Worm (Caenorhabditis elegans) whole organism, L4 larva: ENCODE data around the gene K01G5.8.

Source experiments
- F10B5.3 ChIP-seq: sonication (generic microtip); optimal IDR thresholded peaks from 2 replicates; lab custom pipeline; 2016; ENCODE audit warnings: mild to moderate bottlenecking, missing genetic modification characterization, missing compliant biosample characterization
- F26F4.8 ChIP-seq: fragments of 200-800 bp; sonication (Bioruptor generic); conservative IDR thresholded peaks from 2 replicates; pipeline ENCODE4 v1.3.6; 2022; ENCODE audit warnings: missing genetic modification characterization, missing compliant biosample characterization
- R02D3.7 ChIP-seq: fragments of 150-350 bp; sonication (generic microtip); optimal IDR thresholded peaks from 3 replicates; lab custom pipeline; 2014; ENCODE audit warnings: missing biosample characterization, missing genetic modification characterization
- T20F7.1 ChIP-seq: fragments of 200-800 bp; sonication (Bioruptor generic); optimal IDR thresholded peaks from 2 replicates; lab custom pipeline; 2018; ENCODE audit warnings: mild to moderate bottlenecking, missing genetic modification characterization, missing compliant biosample characterization
- T26A8.4 ChIP-seq: fragments of 200-800 bp; sonication (Bioruptor generic); IDR thresholded peaks from 2 replicates; pipeline ENCODE4 v1.3.6; 2022; ENCODE audit warnings: missing genetic modification characterization, missing compliant biosample characterization
- Y5F2A.4 ChIP-seq: fragments of 200-800 bp; sonication (Bioruptor generic); optimal IDR thresholded peaks from 2 replicates; lab custom pipeline; 2018; ENCODE audit warnings: mild to moderate bottlenecking, missing genetic modification characterization, missing compliant biosample characterization
- aha-1 ChIP-seq: fragments of 150-350 bp; peaks from one replicate; lab custom pipeline; 2014; ENCODE audit warnings: missing biosample characterization, missing genetic modification characterization
- ama-1 ChIP-seq: fragments of 150-350 bp; optimal IDR thresholded peaks from 2 replicates; lab custom pipeline; 2014; ENCODE audit warnings: inconsistent platforms, mixed read lengths
- arid-1 ChIP-seq: fragments of 200-800 bp; sonication (Bioruptor generic); conservative IDR thresholded peaks from 2 replicates; pipeline ENCODE4 v1.3.6; 2022; ENCODE audit warnings: missing genetic modification reagents, missing genetic modification characterization, missing compliant biosample characterization
- ces-1 ChIP-seq: fragments of 150-350 bp; sonication (generic microtip); optimal IDR thresholded peaks from 4 replicates; lab custom pipeline; 2014; ENCODE audit warnings: missing biosample characterization, missing genetic modification reagents, missing genetic modification characterization
- ctbp-1 ChIP-seq: fragments of 200-800 bp; sonication (Bioruptor generic); IDR thresholded peaks from 2 replicates; pipeline ENCODE4 v1.3.6; 2022; ENCODE audit warnings: missing genetic modification reagents, missing genetic modification characterization, missing compliant biosample characterization
- daf-12 ChIP-seq: fragments of 150-350 bp; optimal IDR thresholded peaks from 2 replicates; lab custom pipeline; 2014; ENCODE audit warnings: missing biosample characterization, missing genetic modification reagents, missing genetic modification characterization
- daf-16 ChIP-seq, 3 experiments: sonication (generic microtip); optimal IDR thresholded peaks; 2 replicates each; lab custom pipeline; 2016 to 2017; ENCODE audit warnings: missing genetic modification characterization in 3 of 3, missing genetic modification reagents in 3 of 3, mild to moderate bottlenecking in 2 of 3, missing compliant biosample characterization in 2 of 3, missing biosample characterization in 1 of 3, moderate library complexity in 1 of 3
- daf-8 ChIP-seq: fragments of 200-800 bp; sonication (Bioruptor generic); IDR thresholded peaks from 2 replicates; pipeline ENCODE4 v1.3.6; 2022; ENCODE audit warnings: missing genetic modification characterization, missing compliant biosample characterization
- dmd-6 ChIP-seq: fragments of 200-800 bp; sonication (Bioruptor generic); IDR thresholded peaks from 2 replicates; pipeline ENCODE4 v1.3.6; 2022; ENCODE audit warnings: missing genetic modification reagents, missing genetic modification characterization, missing compliant biosample characterization
- dmd-9 ChIP-seq: fragments of 200-800 bp; sonication (Bioruptor generic); IDR thresholded peaks from 2 replicates; pipeline ENCODE4 v1.3.6; 2022; ENCODE audit warnings: missing genetic modification reagents, missing genetic modification characterization, missing compliant biosample characterization
- dpl-1 ChIP-seq: fragments of 150-350 bp; optimal IDR thresholded peaks from 2 replicates; lab custom pipeline; 2014; ENCODE audit warnings: missing biosample characterization, missing genetic modification reagents, missing genetic modification characterization
- egl-43 ChIP-seq: fragments of 200-800 bp; sonication (Bioruptor generic); IDR thresholded peaks from 2 replicates; pipeline ENCODE4 v1.3.6; 2022; ENCODE audit warnings: missing genetic modification reagents, missing genetic modification characterization, missing compliant biosample characterization
- hlh-11 ChIP-seq: fragments of 200-800 bp; sonication (Bioruptor generic); optimal IDR thresholded peaks from 2 replicates; lab custom pipeline; 2018; ENCODE audit warnings: mild to moderate bottlenecking, missing genetic modification characterization, missing compliant biosample characterization
- hlh-30 ChIP-seq: sonication (generic microtip); optimal IDR thresholded peaks from 2 replicates; lab custom pipeline; 2017; ENCODE audit warnings: antibody characterized with exemption, mild to moderate bottlenecking, missing genetic modification characterization, missing compliant biosample characterization; ENCODE audit not compliant: insufficient read depth
- hmg-1.1 ChIP-seq: fragments of 200-800 bp; sonication (Bioruptor generic); IDR thresholded peaks from 2 replicates; pipeline ENCODE4 v1.3.6; 2022; ENCODE audit warnings: missing genetic modification reagents, missing genetic modification characterization, missing compliant biosample characterization
- jun-1 ChIP-seq: fragments of 150-350 bp; optimal IDR thresholded peaks from 2 replicates; lab custom pipeline; 2014; ENCODE audit warnings: missing biosample characterization, missing genetic modification reagents, missing genetic modification characterization
- lin-29 ChIP-seq: fragments of 200-800 bp; sonication (Bioruptor generic); IDR thresholded peaks from 2 replicates; pipeline ENCODE4 v1.3.6; 2022; ENCODE audit warnings: missing genetic modification reagents, missing genetic modification characterization, missing compliant biosample characterization
- lsy-2 ChIP-seq, 2 experiments: fragments of 150-350 bp in 1 of 2; sonication (generic microtip) in 1 of 2; optimal IDR thresholded peaks; 2 replicates each; lab custom pipeline; 2014 to 2017; ENCODE audit warnings: missing biosample characterization in 2 of 2, missing genetic modification characterization in 2 of 2
- mep-1 ChIP-seq: fragments of 150-350 bp; sonication (generic microtip); optimal IDR thresholded peaks from 3 replicates; lab custom pipeline; 2014; ENCODE audit warnings: missing biosample characterization, missing genetic modification characterization
- nhr-10 ChIP-seq: fragments of 150-350 bp; optimal IDR thresholded peaks from 2 replicates; lab custom pipeline; 2014; ENCODE audit warnings: missing biosample characterization, missing genetic modification characterization
- nhr-102 ChIP-seq: sonication (generic microtip); optimal IDR thresholded peaks from 2 replicates; lab custom pipeline; 2016; ENCODE audit warnings: mild to moderate bottlenecking, missing genetic modification characterization, moderate library complexity, missing compliant biosample characterization
- nhr-11 ChIP-seq: fragments of 150-350 bp; optimal IDR thresholded peaks from 2 replicates; lab custom pipeline; 2014; ENCODE audit warnings: missing biosample characterization, missing genetic modification characterization
- nhr-48 ChIP-seq: sonication (generic microtip); optimal IDR thresholded peaks from 2 replicates; lab custom pipeline; 2016; ENCODE audit warnings: mild to moderate bottlenecking, missing genetic modification characterization, missing compliant biosample characterization
- php-3 ChIP-seq: fragments of 200-800 bp; sonication (Bioruptor generic); IDR thresholded peaks from 2 replicates; pipeline ENCODE4 v1.3.6; 2022; ENCODE audit warnings: missing genetic modification reagents, missing genetic modification characterization, missing compliant biosample characterization
- rbr-2 ChIP-seq: sonication (generic microtip); optimal IDR thresholded peaks from 2 replicates; lab custom pipeline; 2016; ENCODE audit warnings: missing genotype, missing genetic modification characterization, missing compliant biosample characterization
- sdz-12 ChIP-seq: fragments of 200-800 bp; sonication (Bioruptor generic); optimal IDR thresholded peaks from 2 replicates; lab custom pipeline; 2018; ENCODE audit warnings: mild to moderate bottlenecking, missing genetic modification characterization, missing compliant biosample characterization
- snpc-1.2 ChIP-seq: fragments of 200-800 bp; sonication (Bioruptor generic); IDR thresholded peaks from 2 replicates; pipeline ENCODE4 v1.3.6; 2022; ENCODE audit warnings: missing genetic modification reagents, missing genetic modification characterization, missing compliant biosample characterization
- spr-1 ChIP-seq: sonication (generic microtip); optimal IDR thresholded peaks from 2 replicates; lab custom pipeline; 2016; ENCODE audit warnings: mild to moderate bottlenecking, missing genetic modification characterization, missing compliant biosample characterization
- tag-97 ChIP-seq: fragments of 200-800 bp; sonication (Bioruptor generic); IDR thresholded peaks from 2 replicates; pipeline ENCODE4 v1.3.6; 2022; ENCODE audit warnings: missing genetic modification characterization, missing compliant biosample characterization
- tra-1 ChIP-seq: fragments of 200-800 bp; sonication (Bioruptor generic); IDR thresholded peaks from 2 replicates; pipeline ENCODE4 v1.3.6; 2022; ENCODE audit warnings: missing genetic modification reagents, missing genetic modification characterization, missing compliant biosample characterization
- unc-39 ChIP-seq: sonication (generic microtip); optimal IDR thresholded peaks from 2 replicates; lab custom pipeline; 2017; ENCODE audit warnings: missing biosample characterization, missing genetic modification characterization
- unc-62 ChIP-seq, 3 experiments: fragments of 150-350 bp in 1 of 3; sonication (generic microtip); optimal IDR thresholded peaks in 2 of 3; peaks in 1 of 3; 1 replicate in 1 of 3; 2 replicates in 2 of 3; lab custom pipeline; 2014 to 2017; ENCODE audit warnings: missing biosample characterization in 3 of 3, missing genetic modification characterization in 3 of 3, missing genetic modification reagents in 3 of 3, missing genotype in 1 of 3
- zag-1 ChIP-seq: fragments of 150-350 bp; optimal IDR thresholded peaks from 2 replicates; lab custom pipeline; 2014; ENCODE audit warnings: missing biosample characterization, missing genetic modification characterization
- zfp-3 ChIP-seq: fragments of 200-800 bp; sonication (Bioruptor generic); conservative IDR thresholded peaks from 2 replicates; pipeline ENCODE4 v1.3.6; 2022; ENCODE audit warnings: missing genetic modification reagents, missing genetic modification characterization, missing compliant biosample characterization
- ztf-11 ChIP-seq: fragments of 150-350 bp; optimal IDR thresholded peaks from 2 replicates; lab custom pipeline; 2014; ENCODE audit warnings: missing biosample characterization, missing genetic modification characterization
- ztf-7 ChIP-seq: fragments of 150-350 bp; optimal IDR thresholded peaks from 2 replicates; lab custom pipeline; 2014; ENCODE audit warnings: missing biosample characterization, missing genetic modification characterization

K01G5.8 gene

DNA sequence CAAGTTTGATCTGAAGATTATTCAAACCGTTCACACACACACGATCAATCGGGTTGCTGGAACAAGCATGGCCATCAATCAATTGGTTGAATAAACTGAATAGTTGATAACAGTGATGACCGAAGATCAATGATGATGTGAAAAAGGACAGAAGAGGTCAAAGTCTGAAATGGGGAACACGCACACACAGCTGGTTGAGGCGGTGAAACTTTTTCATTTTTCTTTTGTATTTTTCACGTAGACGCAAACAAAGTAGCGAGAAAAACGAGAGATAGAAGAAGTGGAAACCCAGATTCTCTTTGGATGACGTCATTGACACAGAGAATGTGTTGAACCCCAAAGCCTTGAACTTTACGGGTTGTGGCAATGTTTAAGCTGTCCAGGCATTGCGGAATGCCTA, 23.1 kb downstream of the K01G5.8 start (continued):
- TF ChIP-seq nhr-10 (tag; lab: Kevin White, UChicago) (peak; percentile 87), dpl-1 (GFP tag; lab: Kevin White, UChicago) (peak; percentile 8), ces-1 (GFP tag; lab: Kevin White, UChicago) (no peak), zag-1 (tag; lab: Kevin White, UChicago) (no peak), lsy-2 (tag; optimal IDR thresholded peaks at IDR 0.05; lab: Kevin White, UChicago) (peak; percentile 42 to 67), php-3 (GFP tag; lab: Robert Waterston, UW) (peak; percentile 46), nhr-11 (peak; percentile 77), T26A8.4 (GFP tag; lab: Robert Waterston, UW) (peak; percentile 26; the same call in 1 of the 2 replicates), daf-12 (tag; lab: Kevin White, UChicago) (no peak), ztf-7 (tag; lab: Kevin White, UChicago) (no peak)

DNA sequence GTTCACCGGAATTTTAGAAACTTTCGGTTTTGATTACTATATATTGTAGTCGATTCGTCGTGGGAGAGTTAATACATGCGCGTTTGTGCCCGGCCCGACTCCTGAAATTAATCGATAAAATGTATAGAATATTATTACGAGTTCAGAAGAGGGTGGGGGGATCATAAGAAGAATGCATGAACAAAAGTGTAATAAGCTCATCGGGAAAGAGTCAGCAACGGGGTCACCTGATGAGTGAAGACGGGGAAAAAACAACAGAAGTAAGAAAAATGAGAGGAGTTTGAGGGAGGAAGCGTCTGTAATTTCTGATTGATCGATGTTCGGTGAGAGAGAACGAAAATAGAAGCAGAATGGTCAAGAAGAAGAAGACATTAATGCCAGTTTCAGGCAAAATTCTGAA, 24.5 kb downstream of the K01G5.8 start, which contains the start of gene W09D10.4:
TSS of gene W09D10.4 (minus strand) at position 101 of the 400 bp plus-strand sequence.
- TF ChIP-seq nhr-11 (peak; percentile 3), daf-16 (GFP tag; optimal IDR thresholded peaks at IDR 0.05; lab: Kevin White, UChicago) (peak in 1 of 2 experiments; percentile 19), daf-16 (tag; optimal IDR thresholded peaks at IDR 0.05; lab: Kevin White, UChicago) (no peak), nhr-48 (no peak), T20F7.1 (GFP tag; lab: Kevin White, UChicago) (peak; percentile 5)

DNA sequence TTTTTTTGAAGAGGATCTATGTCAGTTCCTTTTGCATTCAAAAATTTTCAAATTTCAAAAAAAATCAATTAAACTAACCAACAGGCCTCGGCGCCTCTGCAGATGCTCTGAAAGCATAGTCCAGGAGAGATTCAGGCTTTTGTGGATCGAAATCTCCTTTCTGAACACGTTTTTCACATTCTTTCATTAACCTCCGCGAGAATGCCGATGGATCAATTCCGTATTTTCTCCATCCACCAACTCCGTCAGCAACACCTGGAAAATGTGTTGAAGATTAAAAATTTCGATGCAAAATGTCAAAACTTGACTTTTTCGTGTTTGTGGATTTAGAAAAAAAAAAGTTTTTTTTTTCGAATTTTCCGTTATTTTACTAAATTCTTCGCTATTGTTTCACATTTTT, 26.0 kb downstream of the K01G5.8 start:
- TF ChIP-seq dmd-6 (GFP tag; lab: Robert Waterston, UW) = 0 out of 2 replicates have a peak, but pooled peaks have one; percentile 15
- TF ChIP-seq lsy-2 (tag; optimal IDR thresholded peaks at IDR 0.05; lab: Kevin White, UChicago) = peak in 1 of 2 experiments; percentile 10
- TF ChIP-seq ctbp-1 (GFP tag; lab: Robert Waterston, UW) = 0 out of 2 replicates have a peak, but pooled peaks have one; percentile 16
- TF ChIP-seq hmg-1.1 = no peak
- peak; percentile 68 for TF ChIP-seq sdz-12 (GFP tag; lab: Kevin White, UChicago)
- no peak for TF ChIP-seq jun-1
- peak; percentile 29; the same call in 1 of the 2 replicates for TF ChIP-seq T26A8.4 (GFP tag; lab: Robert Waterston, UW)
- TF ChIP-seq zfp-3 (GFP tag; lab: Robert Waterston, UW) = no peak; the same call in 1 of the 2 replicates
- TF ChIP-seq unc-62 (GFP tag; optimal IDR thresholded peaks at IDR 0.05 in 1 of 2; lab: Kevin White, UChicago) = no peak
- no peak for TF ChIP-seq unc-62 (tag; optimal IDR thresholded peaks at IDR 0.05; lab: Kevin White, UChicago)
- peak; percentile 44; the same call in 1 of the 2 replicates for TF ChIP-seq egl-43
- no peak for TF ChIP-seq ama-1 (lab: Kevin White, UChicago)
- no peak for TF ChIP-seq rbr-2 (tag; lab: Kevin White, UChicago)
- 0 out of 2 replicates have a peak, but pooled peaks have one; percentile 6 for TF ChIP-seq dmd-9 (GFP tag; lab: Robert Waterston, UW)

DNA sequence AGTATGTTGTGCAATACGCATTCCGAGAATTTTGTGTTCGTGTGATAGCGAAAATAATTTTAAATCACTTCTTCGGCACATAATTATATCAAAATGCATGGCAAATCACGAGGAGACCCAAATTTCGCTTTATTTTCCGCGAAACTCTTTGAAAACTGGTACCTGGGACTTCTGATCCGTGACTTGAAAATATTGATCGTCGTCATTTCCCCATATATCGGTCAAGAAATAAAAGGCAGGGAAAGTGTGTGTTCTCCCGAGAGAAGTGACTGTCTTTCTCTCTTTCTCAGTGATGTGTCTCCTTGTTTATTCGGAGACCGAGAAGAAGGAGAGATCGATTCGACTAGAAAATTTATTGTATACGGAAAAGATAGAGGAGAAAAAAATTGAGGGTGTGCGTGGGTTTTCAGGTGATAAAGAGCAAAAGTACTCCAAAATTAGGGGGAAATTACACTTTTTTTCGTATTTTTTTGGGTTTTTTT, 29.3 kb downstream of the K01G5.8 start, which contains the start of gene W09D10.5:
TSS of gene W09D10.5 (minus strand) at position 345 of the 482 bp plus-strand sequence.
- peak; percentile 27 for TF ChIP-seq sdz-12 (GFP tag; lab: Kevin White, UChicago)
- peak; percentile 56; the same call in 1 of the 2 replicates for TF ChIP-seq F26F4.8 (GFP tag; lab: Robert Waterston, UW)
- TF ChIP-seq daf-8 (GFP tag; lab: Robert Waterston, UW) = no peak
- no peak for TF ChIP-seq F10B5.3 (tag; lab: Kevin White, UChicago)
- TF ChIP-seq nhr-102 (tag; lab: Kevin White, UChicago) = peak; percentile 9
- peak; percentile 57 for TF ChIP-seq hlh-11 (tag; lab: Kevin White, UChicago)
- TF ChIP-seq hlh-30 = peak; percentile 36
- no peak for TF ChIP-seq dmd-9 (GFP tag; lab: Robert Waterston, UW)
- peak; percentile 59; the same call in 1 of the 2 replicates for TF ChIP-seq snpc-1.2 (GFP tag; lab: Robert Waterston, UW)
- TF ChIP-seq lin-29 (GFP tag; lab: Robert Waterston, UW) = no peak
- TF ChIP-seq tag-97 (GFP tag; lab: Robert Waterston, UW) = no peak
- no peak for TF ChIP-seq Y5F2A.4 (GFP tag; lab: Kevin White, UChicago)
- TF ChIP-seq zfp-3 (GFP tag; lab: Robert Waterston, UW) = no peak
- peak in 1 of 2 experiments; percentile 28 for TF ChIP-seq lsy-2 (tag; optimal IDR thresholded peaks at IDR 0.05; lab: Kevin White, UChicago)
- 0 out of 2 replicates have a peak, but pooled peaks have one; percentile 39 for TF ChIP-seq ctbp-1 (GFP tag; lab: Robert Waterston, UW)
- 0 out of 2 replicates have a peak, but pooled peaks have one; percentile 43 for TF ChIP-seq arid-1 (GFP tag; lab: Robert Waterston, UW)
- no peak for TF ChIP-seq tra-1
- TF ChIP-seq aha-1 (tag; lab: Kevin White, UChicago) = peak; percentile 91
- peak; percentile 25 for TF ChIP-seq spr-1
- no peak for TF ChIP-seq mep-1
- no peak for TF ChIP-seq R02D3.7 (tag; lab: Kevin White, UChicago)
- no peak for TF ChIP-seq unc-39 (tag; lab: Kevin White, UChicago)
- TF ChIP-seq ztf-11 (tag; lab: Kevin White, UChicago) = no peak
- TF ChIP-seq dmd-6 (GFP tag; lab: Robert Waterston, UW) = peak; percentile 51; the same call in 1 of the 2 replicates
